Fruit fly (Drosophila melanogaster) whole organism, embryonic: ENCODE results near the gene CG3337.

Source experiments
- Bgb ChIP-seq: fragments of 200-800 bp; sonication (Bioruptor generic); IDR thresholded peaks from 2 replicates; pipeline ENCODE4 v1.3.6; 2022; ENCODE audit warnings: missing biosample characterization, missing genetic modification characterization; ENCODE audit not compliant: partially characterized antibody
- CG10209 ChIP-seq: fragments of 200-800 bp; sonication (Bioruptor generic); optimal IDR thresholded peaks from 3 replicates; lab custom pipeline; 2017; ENCODE audit warnings: missing biosample characterization, mild to moderate bottlenecking, missing genetic modification characterization, missing genetic modification reagents
- CG10979 ChIP-seq: fragments of 200-800 bp; sonication (Bioruptor generic); optimal IDR thresholded peaks from 2 replicates; lab custom pipeline; 2018; ENCODE audit warnings: missing biosample characterization, mild to moderate bottlenecking, missing genetic modification characterization, moderate library complexity
- CG11560 ChIP-seq: fragments of 200-800 bp; sonication (Bioruptor generic); IDR thresholded peaks from 3 replicates; pipeline ENCODE4 v1.3.6; 2022; ENCODE audit warnings: missing biosample characterization, missing genetic modification characterization
- CG12219 ChIP-seq: fragments of 200-800 bp; sonication (Bioruptor generic); optimal IDR thresholded peaks from 3 replicates; lab custom pipeline; 2018; ENCODE audit warnings: missing biosample characterization, mild to moderate bottlenecking, missing genetic modification characterization
- CG13287 ChIP-seq: fragments of 200-800 bp; sonication (Bioruptor generic); IDR thresholded peaks from 2 replicates; pipeline ENCODE4 v1.3.6; 2022; ENCODE audit warnings: missing biosample characterization, missing genetic modification characterization; ENCODE audit not compliant: partially characterized antibody
- CG14860 ChIP-seq: fragments of 200-800 bp; sonication (Bioruptor generic); IDR thresholded peaks from 3 replicates; pipeline ENCODE4 v1.3.6; 2022; ENCODE audit warnings: missing biosample characterization, missing genetic modification characterization; ENCODE audit not compliant: partially characterized antibody
- CG14965 ChIP-seq: fragments of 200-800 bp; sonication (Bioruptor generic); optimal IDR thresholded peaks from 2 replicates; lab custom pipeline; 2016; ENCODE audit warnings: missing biosample characterization, missing genetic modification characterization, borderline replicate concordance
- CG15514 ChIP-seq: fragments of 200-800 bp; sonication (Bioruptor generic); optimal IDR thresholded peaks from 3 replicates; lab custom pipeline; 2017; ENCODE audit warnings: missing biosample characterization, missing genetic modification characterization, mild to moderate bottlenecking, moderate library complexity, missing genetic modification reagents
- CG16863 ChIP-seq: fragments of 200-800 bp; sonication (Bioruptor generic); optimal IDR thresholded peaks from 3 replicates; lab custom pipeline; 2016; ENCODE audit warnings: missing biosample characterization, missing genetic modification characterization
- CG17802 ChIP-seq: fragments of 200-800 bp; sonication (Bioruptor generic); optimal IDR thresholded peaks from 2 replicates; lab custom pipeline; 2018; ENCODE audit warnings: missing biosample characterization, mild to moderate bottlenecking, missing genetic modification characterization, moderate library complexity
- CG2116 ChIP-seq: fragments of 200-800 bp; sonication (Bioruptor generic); optimal IDR thresholded peaks from 3 replicates; lab custom pipeline; 2018; ENCODE audit warnings: missing biosample characterization, mild to moderate bottlenecking, missing genetic modification characterization
- CG2678 ChIP-seq: fragments of 200-800 bp; sonication (Bioruptor generic); optimal IDR thresholded peaks from 3 replicates; lab custom pipeline; 2019; ENCODE audit warnings: missing biosample characterization, mild to moderate bottlenecking, missing genetic modification characterization, moderate library complexity
- CG30020 ChIP-seq: fragments of 200-800 bp; optimal IDR thresholded peaks from 2 replicates; lab custom pipeline; 2019; ENCODE audit warnings: missing biosample characterization, mild to moderate bottlenecking, missing genetic modification characterization, moderate library complexity
- CG3407 ChIP-seq: fragments of 200-800 bp; sonication (Bioruptor generic); optimal IDR thresholded peaks from 2 replicates; lab custom pipeline; 2018; ENCODE audit warnings: missing biosample characterization, mild to moderate bottlenecking, missing genetic modification characterization
- CG3995 ChIP-seq: fragments of 200-800 bp; sonication (Bioruptor generic); optimal IDR thresholded peaks from 3 replicates; lab custom pipeline; 2016; ENCODE audit warnings: missing biosample characterization, missing genetic modification characterization
- CG42726 ChIP-seq: fragments of 200-800 bp; sonication (Bioruptor generic); IDR thresholded peaks from 2 replicates; pipeline ENCODE4 v1.3.6; 2022; ENCODE audit warnings: missing biosample characterization, missing genetic modification characterization; ENCODE audit not compliant: partially characterized antibody
- CG4360 ChIP-seq: fragments of 200-800 bp; sonication (Bioruptor generic); IDR thresholded peaks from 2 replicates; pipeline ENCODE4 v1.3.6; 2022; ENCODE audit warnings: missing biosample characterization, missing genetic modification characterization
- CG6791 ChIP-seq: fragments of 200-800 bp; sonication (Bioruptor generic); IDR thresholded peaks from 3 replicates; pipeline ENCODE4 v1.3.6; 2022; ENCODE audit warnings: missing biosample characterization, missing genetic modification characterization; ENCODE audit not compliant: partially characterized antibody
- CG8478 ChIP-seq: fragments of >200 bp; optimal IDR thresholded peaks from 2 replicates; lab custom pipeline; 2018
- CTCF ChIP-seq: fragments of 200-800 bp; sonication (Bioruptor generic); optimal IDR thresholded peaks from 2 replicates; lab custom pipeline; 2017; ENCODE audit warnings: missing biosample characterization, mild to moderate bottlenecking, missing genetic modification characterization, moderate library complexity
- D19A ChIP-seq: fragments of 200-800 bp; optimal IDR thresholded peaks from 3 replicates; lab custom pipeline; 2019; ENCODE audit warnings: missing biosample characterization, mild to moderate bottlenecking, missing genetic modification characterization, moderate library complexity
- Dp ChIP-seq: fragments of 200-800 bp; sonication (Bioruptor generic); optimal IDR thresholded peaks from 2 replicates; lab custom pipeline; 2018; ENCODE audit warnings: missing biosample characterization, mild to moderate bottlenecking, missing genetic modification characterization, moderate library complexity
- E2f2 ChIP-seq: fragments of 200-800 bp; sonication (Bioruptor generic); IDR thresholded peaks from 2 replicates; pipeline ENCODE4 v1.3.6; 2022; ENCODE audit warnings: missing biosample characterization, missing genetic modification characterization
- Eip74EF ChIP-seq, 2 experiments: fragments of 200-800 bp in 1 of 2; fragments of >200 bp in 1 of 2; sonication (Bioruptor generic) in 1 of 2; optimal IDR thresholded peaks; 2 replicates each; lab custom pipeline; 2017 to 2019; ENCODE audit warnings: missing biosample characterization in 2 of 2, missing genetic modification characterization in 2 of 2, mild to moderate bottlenecking in 1 of 2, moderate library complexity in 1 of 2
- Lhr ChIP-seq: fragments of 200-800 bp; sonication (Bioruptor generic); optimal IDR thresholded peaks from 3 replicates; lab custom pipeline; 2017; ENCODE audit warnings: mild to moderate bottlenecking, missing biosample characterization, missing genetic modification reagents, missing genetic modification characterization
- Rfx ChIP-seq: fragments of 200-800 bp; sonication (Bioruptor generic); IDR thresholded peaks from 2 replicates; pipeline ENCODE4 v1.3.6; 2022; ENCODE audit warnings: missing biosample characterization, missing genetic modification characterization
- Sry-δ ChIP-seq: fragments of 200-800 bp; sonication (Bioruptor generic); optimal IDR thresholded peaks from 2 replicates; lab custom pipeline; 2016; ENCODE audit warnings: missing biosample characterization, missing genetic modification characterization
- ato ChIP-seq: fragments of 200-800 bp; sonication (Bioruptor generic); IDR thresholded peaks from 2 replicates; pipeline ENCODE4 v1.3.6; 2022; ENCODE audit warnings: missing biosample characterization, missing genetic modification characterization; ENCODE audit not compliant: partially characterized antibody
- bowl ChIP-seq: fragments of 200-800 bp; sonication (Bioruptor generic); IDR thresholded peaks from 2 replicates; pipeline ENCODE4 v1.3.6; 2022; ENCODE audit warnings: missing biosample characterization, missing genetic modification characterization
- ci ChIP-seq: fragments of 200-800 bp; sonication (Bioruptor generic); IDR thresholded peaks from 3 replicates; pipeline ENCODE4 v1.3.6; 2022; ENCODE audit warnings: missing biosample characterization, missing genetic modification characterization
- dysf ChIP-seq: fragments of 200-800 bp; sonication (Bioruptor generic); IDR thresholded peaks from 3 replicates; pipeline ENCODE4 v1.3.6; 2022; ENCODE audit warnings: missing biosample characterization, missing genetic modification characterization
- gcm2 ChIP-seq: fragments of 200-800 bp; sonication (Bioruptor generic); optimal IDR thresholded peaks from 2 replicates; lab custom pipeline; 2016; ENCODE audit warnings: missing biosample characterization, missing genetic modification characterization
- gfzf ChIP-seq: fragments of 200-800 bp; sonication (Bioruptor generic); optimal IDR thresholded peaks from 2 replicates; lab custom pipeline; 2016; ENCODE audit warnings: missing biosample characterization, mild to moderate bottlenecking, missing genetic modification characterization, moderate library complexity
- knrl ChIP-seq: fragments of 200-800 bp; sonication (Bioruptor generic); IDR thresholded peaks from 3 replicates; pipeline ENCODE4 v1.3.6; 2022; ENCODE audit warnings: missing biosample characterization, missing genetic modification characterization; ENCODE audit not compliant: partially characterized antibody
- mirr ChIP-seq: fragments of 200-800 bp; sonication (Bioruptor generic); optimal IDR thresholded peaks from 3 replicates; lab custom pipeline; 2018; ENCODE audit warnings: missing biosample characterization, mild to moderate bottlenecking, missing genetic modification characterization
- nmo ChIP-seq: fragments of 200-800 bp; sonication (Bioruptor generic); optimal IDR thresholded peaks from 2 replicates; lab custom pipeline; 2018; ENCODE audit warnings: missing biosample characterization, mild to moderate bottlenecking, missing genetic modification characterization, moderate library complexity
- pfk ChIP-seq: fragments of 200-800 bp; sonication (Bioruptor generic); optimal IDR thresholded peaks from 2 replicates; lab custom pipeline; 2018; ENCODE audit warnings: missing biosample characterization, mild to moderate bottlenecking, missing genetic modification characterization, moderate library complexity
- pita ChIP-seq: fragments of 200-800 bp; sonication (Bioruptor generic); optimal IDR thresholded peaks from 2 replicates; lab custom pipeline; 2017; ENCODE audit warnings: missing biosample characterization, mild to moderate bottlenecking, missing genetic modification characterization
- sd ChIP-seq: fragments of 200-800 bp; sonication (Bioruptor generic); optimal IDR thresholded peaks from 3 replicates; lab custom pipeline; 2018; ENCODE audit warnings: missing biosample characterization, mild to moderate bottlenecking, missing genetic modification characterization, moderate library complexity
- sens ChIP-seq: fragments of 200-800 bp; sonication (Bioruptor generic); peaks from one replicate; lab custom pipeline; 2016; ENCODE audit warnings: missing biosample characterization, missing genetic modification characterization
- sob ChIP-seq: fragments of 200-800 bp; sonication (Bioruptor generic); IDR thresholded peaks from 2 replicates; pipeline ENCODE4 v1.3.6; 2022; ENCODE audit warnings: missing biosample characterization, missing genetic modification characterization
- sug ChIP-seq: fragments of 200-800 bp; optimal IDR thresholded peaks from 2 replicates; lab custom pipeline; 2019; ENCODE audit warnings: missing biosample characterization, mild to moderate bottlenecking, missing genetic modification characterization, moderate library complexity
- trem ChIP-seq: fragments of 200-800 bp; optimal IDR thresholded peaks from 3 replicates; lab custom pipeline; 2019; ENCODE audit warnings: missing biosample characterization, mild to moderate bottlenecking, missing genetic modification characterization, moderate library complexity
- unpg ChIP-seq: fragments of 200-800 bp; sonication (Bioruptor generic); optimal IDR thresholded peaks from 3 replicates; lab custom pipeline; 2018; ENCODE audit warnings: missing biosample characterization, mild to moderate bottlenecking, missing genetic modification characterization, moderate library complexity
- z ChIP-seq: fragments of 200-800 bp; sonication (Bioruptor generic); IDR thresholded peaks from 3 replicates; pipeline ENCODE4 v1.3.6; 2022; ENCODE audit warnings: missing biosample characterization, missing genetic modification characterization

CG3337 gene

DNA sequence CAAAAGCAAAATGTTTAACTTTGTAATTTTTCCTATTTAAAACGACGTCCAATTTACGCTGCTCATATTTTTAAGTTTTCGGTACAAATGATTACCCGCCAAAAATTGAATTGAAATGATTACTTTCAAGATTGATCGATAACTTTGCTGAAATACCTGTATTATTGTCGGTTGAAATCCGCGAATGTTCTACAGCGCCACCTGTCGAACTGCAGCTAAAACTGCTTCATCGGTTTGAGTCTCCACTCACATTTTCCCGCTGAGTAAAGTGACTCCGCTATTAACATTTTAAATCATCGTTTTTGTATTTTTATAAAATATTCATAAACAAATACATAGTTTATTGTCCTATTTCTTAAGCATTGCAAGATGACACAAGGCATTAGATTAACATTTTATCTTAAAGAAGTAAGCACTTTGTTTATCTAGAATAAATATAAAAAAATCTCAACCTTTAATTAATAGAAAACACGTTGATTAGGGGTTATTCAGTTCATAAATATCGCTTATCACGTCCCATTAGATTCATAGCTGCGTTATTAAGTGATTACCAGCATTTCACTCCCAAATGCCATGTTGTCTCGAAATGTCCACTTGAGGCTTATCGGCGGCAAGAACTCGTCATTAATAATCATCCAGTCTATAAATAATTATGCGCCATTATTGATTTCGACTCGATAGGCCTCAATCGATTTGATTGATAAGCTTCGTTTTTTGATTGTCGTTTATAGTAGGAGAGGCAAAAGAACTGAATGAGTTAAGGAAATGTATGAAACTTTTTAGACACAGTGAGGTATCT, 43.6 kb downstream of the CG3337 start (continued):
- TF ChIP-seq Dp, result peak; percentile 78
- no peak for TF ChIP-seq unpg (GFP tag; lab: Kevin White, UChicago)
- peak; percentile 38 for TF ChIP-seq gfzf (GFP tag; lab: Kevin White, UChicago)
- TF ChIP-seq CG10209, result no peak
- TF ChIP-seq CG12219, result no peak
- peak; percentile 20 for TF ChIP-seq trem
- TF ChIP-seq CG13287 (GFP tag; lab: Robert Waterston, UW), result peak; percentile 71
- peak; percentile 49 for TF ChIP-seq CG8478
- peak; percentile 89 for TF ChIP-seq CG14965 (GFP tag; lab: Kevin White, UChicago)
- TF ChIP-seq dysf (GFP tag; lab: Robert Waterston, UW), result no peak
- TF ChIP-seq CG3407 (GFP tag; lab: Kevin White, UChicago), result no peak
- TF ChIP-seq CG30020, result no peak
- TF ChIP-seq CG16863 (GFP tag; lab: Kevin White, UChicago), result no peak
- peak; percentile 8 for TF ChIP-seq mirr
- TF ChIP-seq pita (GFP tag; lab: Kevin White, UChicago), result peak; percentile 58
- peak; percentile 66 for TF ChIP-seq sd
- peak; percentile 42 for TF ChIP-seq CG2116 (GFP tag; lab: Kevin White, UChicago)
- peak; percentile 51 for TF ChIP-seq CG2678 (tag; lab: Kevin White, UChicago)
- TF ChIP-seq CG15514 (GFP tag; lab: Kevin White, UChicago), result peak; percentile 40
- TF ChIP-seq CG11560 (tag; lab: Robert Waterston, UW), result peak; percentile 75; the same call in 2 of the 3 replicates
- TF ChIP-seq nmo, result peak; percentile 27
- TF ChIP-seq Bgb (GFP tag; lab: Robert Waterston, UW), result peak; percentile 62
- TF ChIP-seq Eip74EF (GFP tag; optimal IDR thresholded peaks at IDR 0.05; lab: Kevin White, UChicago), result no peak
- peak; percentile 32; the same call in 1 of the 3 replicates for TF ChIP-seq knrl (GFP tag; lab: Robert Waterston, UW)
- peak; percentile 56 for TF ChIP-seq CG6791
- peak; percentile 45 for TF ChIP-seq Sry-δ
- TF ChIP-seq z, result no peak
- TF ChIP-seq CG42726 (GFP tag; lab: Robert Waterston, UW), result peak; percentile 44
- peak; percentile 39 for TF ChIP-seq sug (tag; lab: Kevin White, UChicago)
- peak; percentile 62 for TF ChIP-seq sens (GFP tag; lab: Kevin White, UChicago)
- TF ChIP-seq Lhr (GFP tag; lab: Kevin White, UChicago), result peak; percentile 12
- TF ChIP-seq ato (GFP tag; lab: Robert Waterston, UW), result peak; percentile 26; the same call in 1 of the 2 replicates
- TF ChIP-seq pfk (GFP tag; lab: Kevin White, UChicago), result no peak
- TF ChIP-seq CG4360 (GFP tag; lab: Robert Waterston, UW), result no peak
- peak; percentile 45; the same call in 1 of the 2 replicates for TF ChIP-seq sob (GFP tag; lab: Robert Waterston, UW)
- peak; percentile 88 for TF ChIP-seq E2f2 (GFP tag; lab: Robert Waterston, UW)
- TF ChIP-seq Rfx (GFP tag; lab: Robert Waterston, UW), result peak; percentile 67
- TF ChIP-seq CG3995 (GFP tag; lab: Kevin White, UChicago), result peak; percentile 45
- 0 out of 3 replicates have a peak, but pooled peaks have one; percentile 32 for TF ChIP-seq ci (GFP tag; lab: Robert Waterston, UW)
- no peak for TF ChIP-seq bowl (GFP tag; lab: Robert Waterston, UW)
- peak; percentile 8 for TF ChIP-seq D19A (tag; lab: Kevin White, UChicago)
- TF ChIP-seq CG17802, result no peak
- peak; percentile 10 for TF ChIP-seq CG10979
- 0 out of 3 replicates have a peak, but pooled peaks have one; percentile 8 for TF ChIP-seq CG14860 (GFP tag; lab: Robert Waterston, UW)
- TF ChIP-seq CTCF (GFP tag; lab: Kevin White, UChicago), result peak; percentile 97
- TF ChIP-seq gcm2 (GFP tag; lab: Kevin White, UChicago), result no peak
